Fruit fly (Drosophila melanogaster) whole organism, adult: Measurements from ENCODE around the gene CG12069.

Source experiments
- CG5204 ChIP-seq: fragments of 200-800 bp; sonication (Bioruptor generic); optimal IDR thresholded peaks from 2 replicates; lab custom pipeline; 2016; ENCODE audit warnings: missing biosample characterization, missing genetic modification characterization
- Crg-1 ChIP-seq: fragments of 200-800 bp; sonication (Bioruptor generic); optimal IDR thresholded peaks from 2 replicates; lab custom pipeline; 2016; ENCODE audit warnings: missing biosample characterization, missing genetic modification characterization

DNA sequence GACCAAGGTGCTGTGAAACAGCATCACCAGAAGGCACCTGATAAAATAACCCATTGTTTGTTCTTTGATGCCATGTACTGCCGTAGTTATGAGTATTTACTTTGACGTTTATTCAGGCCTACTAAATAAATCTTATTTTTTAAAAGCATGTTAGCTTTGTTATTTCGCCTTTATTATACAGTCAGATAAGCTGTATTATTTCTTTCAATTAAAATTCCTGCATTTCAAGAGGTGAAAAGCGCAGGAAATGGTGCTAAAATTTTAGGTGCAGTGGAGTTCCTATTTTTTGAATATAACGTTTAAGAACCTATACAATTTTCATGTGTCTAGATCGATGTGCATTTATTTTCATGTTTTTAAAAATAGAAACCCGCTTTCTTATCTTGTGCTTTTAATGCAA is 49.5 kb downstream of the CG12069 start, which contains the start of gene CG31013:
- TF ChIP-seq CG5204 (GFP tag; lab: Kevin White, UChicago) (no peak), Crg-1 (GFP tag; lab: Kevin White, UChicago) (no peak)
